Worm (Caenorhabditis elegans) whole organism, mixed stage, embryonic: ENCODE data around the gene C28D4.18.

ENCODE experiments used
- M03D4.4 ChIP-seq: sonication (generic microtip); optimal IDR thresholded peaks from 2 replicates; lab custom pipeline; 2017; ENCODE audit warnings: mild to moderate bottlenecking, missing genetic modification characterization, missing compliant biosample characterization
- bed-3 ChIP-seq: fragments of 200-800 bp; sonication (Bioruptor generic); optimal IDR thresholded peaks from 3 replicates; lab custom pipeline; 2018; ENCODE audit warnings: mild to moderate bottlenecking, missing genetic modification characterization, moderate library complexity, missing compliant biosample characterization
- blmp-1 ChIP-seq: fragments of 150-350 bp; optimal IDR thresholded peaks from 2 replicates; lab custom pipeline; 2014; ENCODE audit warnings: missing biosample characterization, missing genetic modification characterization
- ceh-39 ChIP-seq: fragments of 150-350 bp; optimal IDR thresholded peaks from 2 replicates; lab custom pipeline; 2014; ENCODE audit warnings: missing biosample characterization, missing genetic modification characterization
- ceh-43 ChIP-seq: fragments of 200-800 bp; sonication (Bioruptor generic); optimal IDR thresholded peaks from 2 replicates; lab custom pipeline; 2018; ENCODE audit warnings: mild to moderate bottlenecking, missing genetic modification characterization, moderate library complexity, missing compliant biosample characterization
- ceh-83 ChIP-seq: fragments of 200-800 bp; sonication (Bioruptor generic); optimal IDR thresholded peaks from 2 replicates; lab custom pipeline; 2018; ENCODE audit warnings: mild to moderate bottlenecking, missing genetic modification characterization, missing compliant biosample characterization
- ces-1 ChIP-seq: fragments of 150-350 bp; optimal IDR thresholded peaks from 2 replicates; lab custom pipeline; 2014; ENCODE audit warnings: missing biosample characterization, missing genetic modification reagents, missing genetic modification characterization
- cnd-1 ChIP-seq: fragments of 200-800 bp; sonication (Bioruptor generic); optimal IDR thresholded peaks from 2 replicates; lab custom pipeline; 2018; ENCODE audit warnings: mild to moderate bottlenecking, missing genetic modification characterization, missing compliant biosample characterization
- drap-1 ChIP-seq: fragments of 200-800 bp; sonication (Bioruptor generic); optimal IDR thresholded peaks from 3 replicates; lab custom pipeline; 2018; ENCODE audit warnings: mild to moderate bottlenecking, missing genetic modification characterization, missing compliant biosample characterization
- elt-1 ChIP-seq: sonication (generic microtip); optimal IDR thresholded peaks from 2 replicates; lab custom pipeline; 2017; ENCODE audit warnings: missing genetic modification characterization, mild to moderate bottlenecking, missing compliant biosample characterization, antibody characterized with exemption, moderate library complexity, borderline replicate concordance; ENCODE audit not compliant: insufficient read depth
- elt-3 ChIP-seq: fragments of 150-350 bp; optimal IDR thresholded peaks from 2 replicates; lab custom pipeline; 2014; ENCODE audit warnings: missing biosample characterization, missing genetic modification characterization
- flh-1 ChIP-seq: fragments of 200-800 bp; sonication (Bioruptor generic); optimal IDR thresholded peaks from 2 replicates; lab custom pipeline; 2018; ENCODE audit warnings: mild to moderate bottlenecking, missing genetic modification characterization, moderate library complexity, missing compliant biosample characterization
- ham-2 ChIP-seq: fragments of 200-800 bp; sonication (Bioruptor generic); optimal IDR thresholded peaks from 2 replicates; lab custom pipeline; 2018; ENCODE audit warnings: mild to moderate bottlenecking, missing genetic modification characterization, missing compliant biosample characterization
- hlh-1 ChIP-seq: fragments of 150-350 bp; optimal IDR thresholded peaks from 2 replicates; lab custom pipeline; 2014; ENCODE audit warnings: missing biosample characterization, missing genetic modification reagents, missing genetic modification characterization
- lin-13 ChIP-seq: fragments of 150-350 bp; optimal IDR thresholded peaks from 2 replicates; lab custom pipeline; 2014; ENCODE audit warnings: missing biosample characterization, missing genetic modification characterization
- lin-32 ChIP-seq: fragments of 200-800 bp; sonication (Bioruptor generic); optimal IDR thresholded peaks from 2 replicates; lab custom pipeline; 2018; ENCODE audit warnings: mild to moderate bottlenecking, missing genetic modification characterization, missing compliant biosample characterization
- lsy-2 ChIP-seq: fragments of 150-350 bp; optimal IDR thresholded peaks from 2 replicates; lab custom pipeline; 2014; ENCODE audit warnings: missing biosample characterization, missing genetic modification characterization
- mab-5 ChIP-seq: fragments of 150-350 bp; optimal IDR thresholded peaks from 2 replicates; lab custom pipeline; 2014; ENCODE audit warnings: missing biosample characterization, missing genetic modification characterization
- mep-1 ChIP-seq: fragments of 150-350 bp; optimal IDR thresholded peaks from 2 replicates; lab custom pipeline; 2017; ENCODE audit warnings: missing biosample characterization, missing genetic modification reagents, missing genetic modification characterization, inconsistent platforms
- nhr-12 ChIP-seq: fragments of 150-350 bp; optimal IDR thresholded peaks from 2 replicates; lab custom pipeline; 2014; ENCODE audit warnings: missing biosample characterization, missing genetic modification characterization
- nhr-2 ChIP-seq: fragments of 150-350 bp; optimal IDR thresholded peaks from 2 replicates; lab custom pipeline; 2014; ENCODE audit warnings: missing biosample characterization, missing genetic modification characterization
- nhr-237 ChIP-seq: fragments of 150-350 bp; optimal IDR thresholded peaks from 2 replicates; lab custom pipeline; 2014; ENCODE audit warnings: missing biosample characterization, missing genetic modification characterization
- nhr-76 ChIP-seq: sonication (generic microtip); optimal IDR thresholded peaks from 2 replicates; lab custom pipeline; 2017; ENCODE audit warnings: missing biosample characterization, missing genetic modification characterization
- pha-4 ChIP-seq: fragments of 150-350 bp; optimal IDR thresholded peaks from 2 replicates; lab custom pipeline; 2018; ENCODE audit warnings: missing biosample characterization, missing genetic modification reagents, missing genetic modification characterization
- sem-2 ChIP-seq: fragments of 200-800 bp; sonication (Bioruptor generic); optimal IDR thresholded peaks from 2 replicates; lab custom pipeline; 2018; ENCODE audit warnings: mild to moderate bottlenecking, missing genetic modification characterization, missing compliant biosample characterization
- snpc-4 ChIP-seq: fragments of 150-350 bp; optimal IDR thresholded peaks from 2 replicates; lab custom pipeline; 2014; ENCODE audit warnings: missing biosample characterization, missing genetic modification characterization
- sptf-1 ChIP-seq: sonication (generic microtip); optimal IDR thresholded peaks from 2 replicates; lab custom pipeline; 2017; ENCODE audit warnings: mild to moderate bottlenecking, missing genetic modification characterization, moderate library complexity, missing compliant biosample characterization
- tbx-8 ChIP-seq: fragments of 200-800 bp; sonication (Bioruptor generic); optimal IDR thresholded peaks from 2 replicates; lab custom pipeline; 2018; ENCODE audit warnings: mild to moderate bottlenecking, missing genetic modification characterization, moderate library complexity, missing compliant biosample characterization
- unc-120 ChIP-seq: sonication (generic microtip); optimal IDR thresholded peaks from 2 replicates; lab custom pipeline; 2017; ENCODE audit warnings: missing genetic modification characterization, missing compliant biosample characterization; ENCODE audit not compliant: poor library complexity, severe bottlenecking
- unc-39 ChIP-seq: fragments of 150-350 bp; optimal IDR thresholded peaks from 2 replicates; lab custom pipeline; 2014; ENCODE audit warnings: missing biosample characterization, missing genetic modification characterization
- unc-62 ChIP-seq: fragments of 150-350 bp; optimal IDR thresholded peaks from 2 replicates; lab custom pipeline; 2014; ENCODE audit warnings: missing biosample characterization, missing genetic modification reagents, missing genetic modification characterization
- zip-8 ChIP-seq: fragments of 150-350 bp; optimal IDR thresholded peaks from 2 replicates; lab custom pipeline; 2014; ENCODE audit warnings: missing biosample characterization, missing genetic modification characterization
- ztf-11 ChIP-seq: fragments of 150-350 bp; optimal IDR thresholded peaks from 2 replicates; lab custom pipeline; 2014; ENCODE audit warnings: missing biosample characterization, missing genetic modification characterization

C28D4.18 gene

ce11 chrIV:9696513-9696912 is 28.6 kb upstream of the C28D4.18 start:
- no peak for TF ChIP-seq tbx-8 (GFP tag; lab: Kevin White, UChicago)
- no peak for TF ChIP-seq unc-62 (GFP tag; lab: Kevin White, UChicago)
- no peak for TF ChIP-seq ces-1
- no peak for TF ChIP-seq sem-2
- TF ChIP-seq ham-2: no peak
- TF ChIP-seq nhr-2 (tag; lab: Kevin White, UChicago): no peak
- no peak for TF ChIP-seq ceh-83 (GFP tag; lab: Kevin White, UChicago)
- TF ChIP-seq ztf-11 (tag; lab: Kevin White, UChicago): no peak
- TF ChIP-seq sptf-1 (tag; lab: Kevin White, UChicago): no peak
- TF ChIP-seq cnd-1: no peak
- no peak for TF ChIP-seq hlh-1 (tag; lab: Kevin White, UChicago)
- TF ChIP-seq M03D4.4 (tag; lab: Kevin White, UChicago): no peak
- no peak for TF ChIP-seq ceh-39 (tag; lab: Kevin White, UChicago)
- no peak for TF ChIP-seq elt-3 (tag; lab: Kevin White, UChicago)
- TF ChIP-seq bed-3 (GFP tag; lab: Kevin White, UChicago): no peak
- TF ChIP-seq mab-5: no peak
- TF ChIP-seq nhr-237 (tag; lab: Kevin White, UChicago): no peak
- TF ChIP-seq flh-1 (GFP tag; lab: Kevin White, UChicago): no peak
- TF ChIP-seq, all 35 proteins: peak for 0

ce11 chrIV:9697869-9698268 is 27.2 kb upstream of the C28D4.18 start:
- TF ChIP-seq lin-13 (no peak), pha-4 (tag; lab: Kevin White, UChicago) (no peak), ceh-43 (GFP tag; lab: Kevin White, UChicago) (no peak), sem-2 (no peak), ceh-39 (tag; lab: Kevin White, UChicago) (no peak), nhr-2 (tag; lab: Kevin White, UChicago) (no peak), lsy-2 (tag; lab: Kevin White, UChicago) (no peak), ztf-11 (tag; lab: Kevin White, UChicago) (no peak), ces-1 (no peak), sptf-1 (tag; lab: Kevin White, UChicago) (no peak), snpc-4 (tag; lab: Kevin White, UChicago) (no peak), ceh-83 (GFP tag; lab: Kevin White, UChicago) (no peak), unc-62 (GFP tag; lab: Kevin White, UChicago) (no peak), zip-8 (tag; lab: Kevin White, UChicago) (no peak), ham-2 (no peak)

ce11 chrIV:9699062-9699461 is 26.0 kb upstream of the C28D4.18 start:
- no peak for TF ChIP-seq bed-3 (GFP tag; lab: Kevin White, UChicago)
- TF ChIP-seq nhr-76 (tag; lab: Kevin White, UChicago): no peak
- no peak for TF ChIP-seq tbx-8 (GFP tag; lab: Kevin White, UChicago)
- TF ChIP-seq lin-32 (GFP tag; lab: Kevin White, UChicago): no peak
- no peak for TF ChIP-seq pha-4 (tag; lab: Kevin White, UChicago)
- TF ChIP-seq unc-62 (GFP tag; lab: Kevin White, UChicago): no peak
- TF ChIP-seq lsy-2 (tag; lab: Kevin White, UChicago): no peak
- no peak for TF ChIP-seq mab-5
- no peak for TF ChIP-seq ces-1
- TF ChIP-seq unc-39: no peak
- no peak for TF ChIP-seq hlh-1 (tag; lab: Kevin White, UChicago)
- TF ChIP-seq unc-120 (tag; lab: Kevin White, UChicago): no peak
- no peak for TF ChIP-seq cnd-1
- TF ChIP-seq drap-1: no peak
- TF ChIP-seq nhr-12 (tag; lab: Kevin White, UChicago): no peak
- TF ChIP-seq snpc-4 (tag; lab: Kevin White, UChicago): no peak
- TF ChIP-seq elt-1 (tag; lab: Kevin White, UChicago): no peak

DNA sequence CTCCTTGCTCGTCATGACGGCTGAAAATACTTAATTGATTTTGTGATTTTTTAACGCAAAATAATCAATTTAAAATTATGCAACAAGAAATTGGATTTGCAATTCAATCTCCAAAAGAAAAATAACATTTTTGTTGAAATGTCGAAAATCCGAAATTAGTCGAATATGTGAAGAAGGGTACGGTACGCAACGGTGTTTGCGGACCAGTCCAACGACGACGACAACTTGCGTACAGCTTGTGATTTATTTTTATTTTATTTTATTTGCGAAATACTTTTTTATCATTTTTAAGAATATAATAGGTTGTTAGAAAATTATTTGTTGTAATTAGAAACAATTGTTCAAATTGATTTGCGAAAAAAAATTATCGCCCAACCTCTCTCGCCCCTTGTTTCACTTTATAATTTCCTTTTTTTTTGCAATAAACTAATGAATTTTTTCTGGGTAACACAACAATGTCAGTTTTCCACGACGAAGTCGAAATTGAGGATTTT is 18.3 kb upstream of the C28D4.18 start, which contains the start of the genes dcaf-1 and dph-3:
TSS of gene dcaf-1 (minus strand) at position 20 of the 494 bp plus-strand sequence.
TSS of gene dph-3 (plus strand) at position 444 of the 494 bp plus-strand sequence.
- TF ChIP-seq ham-2 (no peak), blmp-1 (tag; lab: Kevin White, UChicago) (no peak), mep-1 (tag; lab: Kevin White, UChicago) (peak; percentile 57), lsy-2 (tag; lab: Kevin White, UChicago) (peak; percentile 97)
